Fruit fly (Drosophila melanogaster) whole organism, embryonic: ENCODE measurements around the gene lectin-37Da.

ENCODE experiments used
- Abd-B ChIP-seq: fragments of 200-800 bp; sonication (Bioruptor generic); optimal IDR thresholded peaks from 2 replicates; lab custom pipeline; 2018; ENCODE audit warnings: missing biosample characterization, mild to moderate bottlenecking, missing genetic modification characterization, moderate library complexity
- Bdp1 ChIP-seq: fragments of 200-800 bp; sonication (Bioruptor generic); optimal IDR thresholded peaks from 3 replicates; lab custom pipeline; 2016; ENCODE audit warnings: missing biosample characterization, missing genetic modification characterization
- CG10654 ChIP-seq: fragments of 200-800 bp; sonication (Bioruptor generic); optimal IDR thresholded peaks from 2 replicates; lab custom pipeline; 2016; ENCODE audit warnings: missing biosample characterization, missing genetic modification characterization
- CG10979 ChIP-seq: fragments of 200-800 bp; sonication (Bioruptor generic); optimal IDR thresholded peaks from 2 replicates; lab custom pipeline; 2018; ENCODE audit warnings: missing biosample characterization, mild to moderate bottlenecking, missing genetic modification characterization, moderate library complexity
- CG12236 ChIP-seq: fragments of 200-800 bp; sonication (Bioruptor generic); optimal IDR thresholded peaks from 2 replicates; lab custom pipeline; 2016; ENCODE audit warnings: missing biosample characterization, missing genetic modification characterization
- CG12391 ChIP-seq: fragments of 200-800 bp; sonication (Bioruptor generic); optimal IDR thresholded peaks from 3 replicates; lab custom pipeline; 2018; ENCODE audit warnings: missing biosample characterization, mild to moderate bottlenecking, missing genetic modification characterization, moderate library complexity
- CG13775 ChIP-seq: fragments of 200-800 bp; sonication (Bioruptor generic); optimal IDR thresholded peaks from 3 replicates; lab custom pipeline; 2017; ENCODE audit warnings: missing biosample characterization, mild to moderate bottlenecking, missing genetic modification characterization
- CG15514 ChIP-seq: fragments of 200-800 bp; sonication (Bioruptor generic); optimal IDR thresholded peaks from 3 replicates; lab custom pipeline; 2017; ENCODE audit warnings: missing biosample characterization, missing genetic modification characterization, mild to moderate bottlenecking, moderate library complexity, missing genetic modification reagents
- CG15601 ChIP-seq: fragments of 200-800 bp; sonication (Bioruptor generic); optimal IDR thresholded peaks from 3 replicates; lab custom pipeline; 2019; ENCODE audit warnings: missing biosample characterization, mild to moderate bottlenecking, missing genetic modification characterization, moderate library complexity
- CG18764 ChIP-seq: fragments of 200-800 bp; sonication (Bioruptor generic); optimal IDR thresholded peaks from 3 replicates; lab custom pipeline; 2016; ENCODE audit warnings: missing biosample characterization, missing genetic modification characterization
- CG2116 ChIP-seq: fragments of 200-800 bp; sonication (Bioruptor generic); optimal IDR thresholded peaks from 3 replicates; lab custom pipeline; 2018; ENCODE audit warnings: missing biosample characterization, mild to moderate bottlenecking, missing genetic modification characterization
- CG2202 ChIP-seq: fragments of 200-800 bp; sonication (Bioruptor generic); optimal IDR thresholded peaks from 2 replicates; lab custom pipeline; 2018; ENCODE audit warnings: missing biosample characterization, mild to moderate bottlenecking, missing genetic modification characterization
- CG30431 ChIP-seq: fragments of 200-800 bp; sonication (Bioruptor generic); optimal IDR thresholded peaks from 2 replicates; lab custom pipeline; 2017; ENCODE audit warnings: missing biosample characterization, missing genetic modification characterization
- CG3163 ChIP-seq: fragments of 200-800 bp; sonication (Bioruptor generic); optimal IDR thresholded peaks from 3 replicates; lab custom pipeline; 2016; ENCODE audit warnings: missing biosample characterization, missing genetic modification characterization
- CG6683 ChIP-seq: fragments of 200-800 bp; sonication (Bioruptor generic); optimal IDR thresholded peaks from 2 replicates; lab custom pipeline; 2017; ENCODE audit warnings: missing biosample characterization, mild to moderate bottlenecking, missing genetic modification characterization, missing genetic modification reagents
- CG8478 ChIP-seq: fragments of >200 bp; optimal IDR thresholded peaks from 2 replicates; lab custom pipeline; 2018
- CG9797 ChIP-seq: fragments of 200-800 bp; sonication (Bioruptor generic); optimal IDR thresholded peaks from 3 replicates; lab custom pipeline; 2018; ENCODE audit warnings: missing biosample characterization, mild to moderate bottlenecking, missing genetic modification characterization
- CHES-1-like ChIP-seq: fragments of 200-800 bp; sonication (Bioruptor generic); optimal IDR thresholded peaks from 2 replicates; lab custom pipeline; 2016; ENCODE audit warnings: missing biosample characterization, missing genetic modification characterization
- Chrac-16 ChIP-seq: fragments of 200-800 bp; sonication (Bioruptor generic); optimal IDR thresholded peaks from 3 replicates; lab custom pipeline; 2016; ENCODE audit warnings: missing biosample characterization, missing genetic modification characterization
- D19B ChIP-seq: fragments of 200-800 bp; sonication (Bioruptor generic); optimal IDR thresholded peaks from 2 replicates; lab custom pipeline; 2017; ENCODE audit warnings: missing biosample characterization, mild to moderate bottlenecking, missing genetic modification characterization
- Dad ChIP-seq: fragments of 200-800 bp; sonication (Bioruptor generic); optimal IDR thresholded peaks from 3 replicates; lab custom pipeline; 2016; ENCODE audit warnings: missing biosample characterization, missing genetic modification characterization
- Dek ChIP-seq: fragments of 200-800 bp; sonication (Bioruptor generic); optimal IDR thresholded peaks from 3 replicates; lab custom pipeline; 2019; ENCODE audit warnings: missing biosample characterization, mild to moderate bottlenecking, missing genetic modification characterization, moderate library complexity
- Dref ChIP-seq: fragments of 200-800 bp; sonication (Bioruptor generic); IDR thresholded peaks from 2 replicates; pipeline ENCODE4 v1.3.6; 2022; ENCODE audit warnings: missing biosample characterization, missing genetic modification characterization
- Ets97D ChIP-seq: fragments of 200-800 bp; sonication (Bioruptor generic); optimal IDR thresholded peaks from 3 replicates; lab custom pipeline; 2016; ENCODE audit warnings: missing biosample characterization, missing genetic modification characterization
- Gug ChIP-seq: fragments of 200-800 bp; sonication (Bioruptor generic); IDR thresholded peaks from 4 replicates; pipeline ENCODE4 v1.3.6; 2022; ENCODE audit warnings: missing biosample characterization, missing genetic modification characterization
- Hmx ChIP-seq: fragments of 200-800 bp; sonication (Bioruptor generic); optimal IDR thresholded peaks from 2 replicates; lab custom pipeline; 2016; ENCODE audit warnings: missing biosample characterization, missing genetic modification characterization
- Meics ChIP-seq: fragments of 200-800 bp; sonication (Bioruptor generic); optimal IDR thresholded peaks from 2 replicates; lab custom pipeline; 2017; ENCODE audit warnings: missing biosample characterization, mild to moderate bottlenecking, missing genetic modification characterization
- Myb ChIP-seq: fragments of 200-800 bp; sonication (Bioruptor generic); optimal IDR thresholded peaks from 2 replicates; lab custom pipeline; 2016; ENCODE audit warnings: missing biosample characterization, missing genetic modification characterization
- Neu2 ChIP-seq: fragments of 200-800 bp; sonication (Bioruptor generic); optimal IDR thresholded peaks from 3 replicates; lab custom pipeline; 2016; ENCODE audit warnings: missing biosample characterization, missing genetic modification characterization, borderline replicate concordance
- ac ChIP-seq: fragments of 200-800 bp; sonication (Bioruptor generic); optimal IDR thresholded peaks from 3 replicates; lab custom pipeline; 2017; ENCODE audit warnings: missing biosample characterization, mild to moderate bottlenecking, missing genetic modification characterization
- bcd ChIP-seq: fragments of 200-800 bp; sonication (Bioruptor generic); optimal IDR thresholded peaks from 2 replicates; lab custom pipeline; 2017; ENCODE audit warnings: missing biosample characterization, mild to moderate bottlenecking, missing genetic modification characterization
- br ChIP-seq: fragments of >200 bp; optimal IDR thresholded peaks from 2 replicates; lab custom pipeline; 2017
- chn ChIP-seq: fragments of 200-800 bp; sonication (Bioruptor generic); optimal IDR thresholded peaks from 2 replicates; lab custom pipeline; 2016; ENCODE audit warnings: missing biosample characterization, missing genetic modification characterization
- dimm ChIP-seq: fragments of 200-800 bp; sonication (Bioruptor generic); IDR thresholded peaks from 2 replicates; pipeline ENCODE4 v1.3.6; 2022; ENCODE audit warnings: missing biosample characterization, missing genetic modification characterization
- disco-r ChIP-seq: fragments of 200-800 bp; sonication (Bioruptor generic); optimal IDR thresholded peaks from 2 replicates; lab custom pipeline; 2016; ENCODE audit warnings: missing biosample characterization, missing genetic modification characterization
- emc ChIP-seq: fragments of 200-800 bp; sonication (Bioruptor generic); optimal IDR thresholded peaks from 2 replicates; lab custom pipeline; 2016; ENCODE audit warnings: missing biosample characterization, missing genetic modification characterization
- fd64A ChIP-seq: fragments of 200-800 bp; sonication (Bioruptor generic); optimal IDR thresholded peaks from 3 replicates; lab custom pipeline; 2018; ENCODE audit warnings: missing biosample characterization, mild to moderate bottlenecking, missing genetic modification characterization
- grn ChIP-seq: fragments of 200-800 bp; sonication (Bioruptor generic); optimal IDR thresholded peaks from 3 replicates; lab custom pipeline; 2017; ENCODE audit warnings: missing biosample characterization, missing genetic modification characterization
- mam ChIP-seq: fragments of 200-800 bp; sonication (Bioruptor generic); optimal IDR thresholded peaks from 3 replicates; lab custom pipeline; 2016; ENCODE audit warnings: missing biosample characterization, missing genetic modification characterization
- nmo ChIP-seq: fragments of 200-800 bp; sonication (Bioruptor generic); optimal IDR thresholded peaks from 2 replicates; lab custom pipeline; 2018; ENCODE audit warnings: missing biosample characterization, mild to moderate bottlenecking, missing genetic modification characterization, moderate library complexity
- p53 ChIP-seq: fragments of 200-800 bp; sonication (Bioruptor generic); optimal IDR thresholded peaks from 2 replicates; lab custom pipeline; 2016; ENCODE audit warnings: missing biosample characterization, missing genetic modification characterization
- pan ChIP-seq, 4 experiments: fragments of >200 bp in 3 of 4; fragments of 200-800 bp in 1 of 4; sonication (Bioruptor generic) in 1 of 4; optimal IDR thresholded peaks in 3 of 4; IDR thresholded peaks in 1 of 4; 2 replicates each; pipeline versions ENCODE4 v1.3.6 to Lab custom; 2017 to 2022; ENCODE audit warnings: missing biosample characterization in 2 of 4, missing genetic modification characterization in 2 of 4, mixed read lengths in 1 of 4
- peb ChIP-seq: fragments of 200-800 bp; sonication (Bioruptor generic); IDR thresholded peaks from 2 replicates; pipeline ENCODE4 v1.3.6; 2022; ENCODE audit warnings: missing biosample characterization, missing genetic modification characterization
- pfk ChIP-seq: fragments of 200-800 bp; sonication (Bioruptor generic); optimal IDR thresholded peaks from 2 replicates; lab custom pipeline; 2018; ENCODE audit warnings: missing biosample characterization, mild to moderate bottlenecking, missing genetic modification characterization, moderate library complexity
- ro ChIP-seq: fragments of 200-800 bp; sonication (Bioruptor generic); IDR thresholded peaks from 2 replicates; pipeline ENCODE4 v1.3.6; 2022; ENCODE audit warnings: missing biosample characterization, missing genetic modification characterization
- sd ChIP-seq: fragments of 200-800 bp; sonication (Bioruptor generic); optimal IDR thresholded peaks from 3 replicates; lab custom pipeline; 2018; ENCODE audit warnings: missing biosample characterization, mild to moderate bottlenecking, missing genetic modification characterization, moderate library complexity
- sens ChIP-seq: fragments of 200-800 bp; sonication (Bioruptor generic); peaks from one replicate; lab custom pipeline; 2016; ENCODE audit warnings: missing biosample characterization, missing genetic modification characterization
- shn ChIP-seq: fragments of 200-800 bp; sonication (Bioruptor generic); optimal IDR thresholded peaks from 3 replicates; lab custom pipeline; 2016; ENCODE audit warnings: missing biosample characterization, missing genetic modification characterization
- slbo ChIP-seq: fragments of 200-800 bp; sonication (Bioruptor generic); IDR thresholded peaks from 2 replicates; pipeline ENCODE4 v1.3.6; 2022; ENCODE audit warnings: missing biosample characterization, missing genetic modification characterization
- sob ChIP-seq: fragments of 200-800 bp; sonication (Bioruptor generic); IDR thresholded peaks from 2 replicates; pipeline ENCODE4 v1.3.6; 2022; ENCODE audit warnings: missing biosample characterization, missing genetic modification characterization
- tgo ChIP-seq: fragments of 200-800 bp; sonication (Bioruptor generic); IDR thresholded peaks from 3 replicates; pipeline ENCODE4 v1.3.6; 2022; ENCODE audit warnings: missing biosample characterization, missing genetic modification characterization
- toy ChIP-seq: fragments of 200-800 bp; sonication (Bioruptor generic); IDR thresholded peaks from 2 replicates; pipeline ENCODE4 v1.3.6; 2022; ENCODE audit warnings: missing biosample characterization, missing genetic modification characterization

Gene lectin-37Da

dm6 chr2L:19444734-19445140 lies 26.6 kb downstream of the lectin-37Da start, which contains the start of gene Hs2st (continued):
- peak; percentile 45; the same call in 1 of the 2 replicates for TF ChIP-seq toy (GFP tag; lab: Robert Waterston, UW)
- peak; percentile 72 for TF ChIP-seq Neu2 (GFP tag; lab: Kevin White, UChicago)
- TF ChIP-seq emc (GFP tag; lab: Kevin White, UChicago) = peak; percentile 84
- peak; percentile 81 for TF ChIP-seq CG10979 (tag; lab: Kevin White, UChicago)
- peak; percentile 99 for TF ChIP-seq sens (GFP tag; lab: Kevin White, UChicago)
- peak; percentile 84 for TF ChIP-seq CG12236 (GFP tag; lab: Kevin White, UChicago)
- peak; percentile 84 for TF ChIP-seq CG9797 (GFP tag; lab: Kevin White, UChicago)
- TF ChIP-seq CG18764 = peak; percentile 89
- peak; percentile 68 for TF ChIP-seq CG6683
- TF ChIP-seq Gug (GFP tag; lab: Robert Waterston, UW) = peak; percentile 93
- TF ChIP-seq CG12391 (tag; lab: Kevin White, UChicago) = peak; percentile 93
- TF ChIP-seq disco-r (GFP tag; lab: Kevin White, UChicago) = peak; percentile 87
- 0 out of 2 replicates have a peak, but pooled peaks have one; percentile 4 for TF ChIP-seq dimm (GFP tag; lab: Robert Waterston, UW)
- TF ChIP-seq CG2116 (GFP tag; lab: Kevin White, UChicago) = peak; percentile 89
- TF ChIP-seq Hmx (GFP tag; lab: Kevin White, UChicago) = peak; percentile 83
- peak; percentile 96 for TF ChIP-seq CG13775
- TF ChIP-seq D19B (GFP tag; lab: Kevin White, UChicago) = peak; percentile 80
- peak; percentile 94 for TF ChIP-seq Abd-B (GFP tag; lab: Kevin White, UChicago)
- TF ChIP-seq bcd = peak; percentile 92
- peak; percentile 95 for TF ChIP-seq Dad (GFP tag; lab: Kevin White, UChicago)
- TF ChIP-seq CG15601 (tag; lab: Kevin White, UChicago) = peak; percentile 88
- peak; percentile 89 for TF ChIP-seq Ets97D (GFP tag; lab: Kevin White, UChicago)
- peak; percentile 85 for TF ChIP-seq CG15514 (GFP tag; lab: Kevin White, UChicago)
- peak; percentile 3 for TF ChIP-seq fd64A (GFP tag; lab: Kevin White, UChicago)
- peak; percentile 44; the same call in 1 of the 2 replicates for TF ChIP-seq Dref (GFP tag; lab: Robert Waterston, UW)
- TF ChIP-seq CHES-1-like (GFP tag; lab: Kevin White, UChicago) = peak; percentile 97
- no peak for TF ChIP-seq br (lab: Kevin White, UChicago)
- TF ChIP-seq Meics (GFP tag; lab: Kevin White, UChicago) = peak; percentile 88
- TF ChIP-seq pfk (GFP tag; lab: Kevin White, UChicago) = peak; percentile 34
- no peak for TF ChIP-seq grn (GFP tag; lab: Kevin White, UChicago)
- TF ChIP-seq peb = peak; percentile 86
- peak; percentile 85 for TF ChIP-seq Myb (GFP tag; lab: Kevin White, UChicago)
- TF ChIP-seq CG3163 (GFP tag; lab: Kevin White, UChicago) = peak; percentile 77
- peak; percentile 98 for TF ChIP-seq sd (tag; lab: Kevin White, UChicago)
- peak; percentile 96 for TF ChIP-seq sob (GFP tag; lab: Robert Waterston, UW)
- TF ChIP-seq Bdp1 (GFP tag; lab: Kevin White, UChicago) = peak; percentile 91
- peak; percentile 89 for TF ChIP-seq CG30431 (GFP tag; lab: Kevin White, UChicago)
- peak; percentile 83 for TF ChIP-seq Dek (tag; lab: Kevin White, UChicago)
- peak; percentile 94 for TF ChIP-seq CG10654 (GFP tag; lab: Kevin White, UChicago)
- TF ChIP-seq p53 = peak; percentile 88
- TF ChIP-seq Chrac-16 (GFP tag; lab: Kevin White, UChicago) = peak; percentile 97
- TF ChIP-seq CG8478 (lab: Kevin White, UChicago) = no peak
- TF ChIP-seq shn = peak; percentile 97
- TF ChIP-seq chn (GFP tag; lab: Kevin White, UChicago) = peak; percentile 95
- TF ChIP-seq nmo (GFP tag; lab: Kevin White, UChicago) = peak; percentile 97
- TF ChIP-seq slbo (GFP tag; lab: Robert Waterston, UW) = peak; percentile 98
- peak; percentile 98 for TF ChIP-seq mam (GFP tag; lab: Kevin White, UChicago)
- TF ChIP-seq CG2202 (tag; lab: Kevin White, UChicago) = peak; percentile 81
- TF ChIP-seq ac = peak; percentile 59
- TF ChIP-seq pan (optimal IDR thresholded peaks at IDR 0.05; lab: Kevin White, UChicago) = no peak
- TF ChIP-seq pan (GFP tag; optimal IDR thresholded peaks at IDR 0.05 in 1 of 2, IDR thresholded peaks at IDR 0.05 in 1 of 2) = peak in 1 of 2 experiments; percentile 93
- peak; percentile 93 for TF ChIP-seq tgo
- peak; percentile 70 for TF ChIP-seq ro (GFP tag; lab: Robert Waterston, UW)
